Worm (Caenorhabditis elegans): Measurements from ENCODE around the gene tpi-1.

tpi-1 gene

ce11 chrII:12039039-12039438 is at the start of gene tpi-1:
TSS of gene tpi-1 (minus strand) at chrII:12039139.
- no peak for TF ChIP-seq flt-1 (GFP tag; IDR thresholded peaks at IDR 0.05)
- no peak for TF ChIP-seq ama-1 (optimal IDR thresholded peaks at IDR 0.05)
- TF ChIP-seq ceh-36 (tag; optimal IDR thresholded peaks at IDR 0.05): no peak
- TF ChIP-seq tra-4 (tag; optimal IDR thresholded peaks at IDR 0.05): no peak
- no peak for TF ChIP-seq pes-1 (GFP tag; IDR thresholded peaks at IDR 0.05)
- no peak for TF ChIP-seq hmg-4 (GFP tag; optimal IDR thresholded peaks at IDR 0.05)
- TF ChIP-seq sea-1 (GFP tag; conservative IDR thresholded peaks at IDR 0.05): no peak
- TF ChIP-seq hnd-1 (tag; optimal IDR thresholded peaks at IDR 0.05): no peak
- TF ChIP-seq tbx-37 (GFP tag; conservative IDR thresholded peaks at IDR 0.05): no peak
- no peak for TF ChIP-seq ceh-13 (GFP tag; optimal IDR thresholded peaks at IDR 0.05)
- no peak for TF ChIP-seq aly-1 (tag; optimal IDR thresholded peaks at IDR 0.05)
- TF ChIP-seq F13C5.2 (tag; optimal IDR thresholded peaks at IDR 0.05): no peak
- TF ChIP-seq ets-7 (tag; optimal IDR thresholded peaks at IDR 0.05): no peak
- no peak for TF ChIP-seq hmbx-1 (tag; optimal IDR thresholded peaks at IDR 0.05)
- no peak for TF ChIP-seq tbx-11 (GFP tag; IDR thresholded peaks at IDR 0.05)
- no peak for TF ChIP-seq B0310.2 (tag; optimal IDR thresholded peaks at IDR 0.05)
- TF ChIP-seq scrt-1 (GFP tag; IDR thresholded peaks at IDR 0.05): no peak

- TF ChIP-seq flt-1 (GFP tag; IDR thresholded peaks at IDR 0.05): no peak
- no peak for TF ChIP-seq F13C5.2 (tag; optimal IDR thresholded peaks at IDR 0.05)
- no peak for TF ChIP-seq scrt-1 (GFP tag; IDR thresholded peaks at IDR 0.05)
- no peak for TF ChIP-seq hmbx-1 (tag; optimal IDR thresholded peaks at IDR 0.05)
- no peak for TF ChIP-seq pes-1 (GFP tag; IDR thresholded peaks at IDR 0.05)
- TF ChIP-seq tbx-11 (GFP tag; IDR thresholded peaks at IDR 0.05): no peak
- TF ChIP-seq ama-1 (optimal IDR thresholded peaks at IDR 0.05): no peak
These were observed 42.5 kb upstream of the tpi-1 start for ce11 chrII:12081454-12081853.

- no peak for TF ChIP-seq ceh-36 (tag; optimal IDR thresholded peaks at IDR 0.05)
- no peak for TF ChIP-seq hnd-1 (tag; optimal IDR thresholded peaks at IDR 0.05)
- TF ChIP-seq B0310.2 (tag; optimal IDR thresholded peaks at IDR 0.05): no peak
- no peak for TF ChIP-seq tbx-11 (GFP tag; IDR thresholded peaks at IDR 0.05)
- no peak for TF ChIP-seq aly-1 (tag; optimal IDR thresholded peaks at IDR 0.05)
- TF ChIP-seq pes-1 (GFP tag; IDR thresholded peaks at IDR 0.05): no peak
- no peak for TF ChIP-seq F13C5.2 (tag; optimal IDR thresholded peaks at IDR 0.05)
- no peak for TF ChIP-seq hmg-4 (GFP tag; optimal IDR thresholded peaks at IDR 0.05)
- TF ChIP-seq ets-7 (tag; optimal IDR thresholded peaks at IDR 0.05): no peak
- no peak for TF ChIP-seq sea-1 (GFP tag; conservative IDR thresholded peaks at IDR 0.05)
- TF ChIP-seq hmbx-1 (tag; optimal IDR thresholded peaks at IDR 0.05): no peak
- TF ChIP-seq tbx-37 (GFP tag; conservative IDR thresholded peaks at IDR 0.05): no peak
- TF ChIP-seq tra-4 (tag; optimal IDR thresholded peaks at IDR 0.05): no peak
These were observed 41.1 kb upstream of the tpi-1 start for ce11 chrII:12080015-12080414.

DNA sequence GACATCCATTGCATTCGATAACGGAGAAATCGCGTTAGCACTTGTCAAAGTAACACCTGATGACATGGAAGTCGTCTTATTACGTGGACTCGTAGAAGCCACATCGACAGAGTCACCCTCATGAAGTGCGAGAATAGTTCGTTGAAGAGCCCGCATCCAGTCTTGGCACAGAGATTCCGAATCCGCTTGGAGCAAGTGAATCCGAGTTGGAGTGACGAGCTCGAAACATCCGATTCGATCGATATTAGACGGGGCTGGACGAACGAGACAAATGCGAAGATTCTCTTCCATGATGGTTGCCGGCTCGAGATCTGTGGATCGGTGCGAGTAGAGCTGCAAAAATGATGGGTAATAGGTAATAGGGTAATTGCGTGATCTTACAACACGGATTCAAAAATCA is 38.3 kb upstream of the tpi-1 start:
- no peak for TF ChIP-seq hnd-1 (tag; optimal IDR thresholded peaks at IDR 0.05)
- TF ChIP-seq sea-1 (GFP tag; conservative IDR thresholded peaks at IDR 0.05): no peak
- no peak for TF ChIP-seq tbx-11 (GFP tag; IDR thresholded peaks at IDR 0.05)
- no peak for TF ChIP-seq hmbx-1 (tag; optimal IDR thresholded peaks at IDR 0.05)
- TF ChIP-seq ama-1 (optimal IDR thresholded peaks at IDR 0.05): no peak
- TF ChIP-seq ets-7 (tag; optimal IDR thresholded peaks at IDR 0.05): no peak
- TF ChIP-seq hmg-4 (GFP tag; optimal IDR thresholded peaks at IDR 0.05): no peak
- no peak for TF ChIP-seq F13C5.2 (tag; optimal IDR thresholded peaks at IDR 0.05)
- TF ChIP-seq flt-1 (GFP tag; IDR thresholded peaks at IDR 0.05): no peak
- TF ChIP-seq B0310.2 (tag; optimal IDR thresholded peaks at IDR 0.05): no peak
- TF ChIP-seq tbx-37 (GFP tag; conservative IDR thresholded peaks at IDR 0.05): no peak
- no peak for TF ChIP-seq pes-1 (GFP tag; IDR thresholded peaks at IDR 0.05)
- TF ChIP-seq scrt-1 (GFP tag; IDR thresholded peaks at IDR 0.05): no peak

DNA sequence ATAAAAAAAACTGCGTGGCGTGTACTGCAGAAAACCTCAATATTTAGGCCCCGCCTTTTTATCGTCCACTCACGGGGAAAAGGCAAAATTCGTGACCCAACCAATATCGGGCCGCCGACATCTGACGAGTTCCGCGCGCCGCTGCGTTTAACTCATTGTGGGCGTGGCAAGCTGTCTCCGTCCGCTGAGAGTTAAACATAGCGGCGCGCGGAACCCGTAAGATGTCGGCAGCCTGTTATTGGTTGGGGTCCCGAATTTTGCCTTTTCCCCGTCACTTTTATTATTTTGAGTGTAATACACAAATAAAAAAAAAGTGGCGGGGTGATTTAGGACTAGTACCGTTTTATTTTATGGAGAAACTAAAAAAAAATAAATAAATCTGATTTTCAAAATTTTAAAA is 37.4 kb upstream of the tpi-1 start:
- TF ChIP-seq sea-1 (GFP tag; conservative IDR thresholded peaks at IDR 0.05): peak; percentile 46; the same call in 1 of the 2 replicates
- TF ChIP-seq pes-1 (GFP tag; IDR thresholded peaks at IDR 0.05): no peak

DNA sequence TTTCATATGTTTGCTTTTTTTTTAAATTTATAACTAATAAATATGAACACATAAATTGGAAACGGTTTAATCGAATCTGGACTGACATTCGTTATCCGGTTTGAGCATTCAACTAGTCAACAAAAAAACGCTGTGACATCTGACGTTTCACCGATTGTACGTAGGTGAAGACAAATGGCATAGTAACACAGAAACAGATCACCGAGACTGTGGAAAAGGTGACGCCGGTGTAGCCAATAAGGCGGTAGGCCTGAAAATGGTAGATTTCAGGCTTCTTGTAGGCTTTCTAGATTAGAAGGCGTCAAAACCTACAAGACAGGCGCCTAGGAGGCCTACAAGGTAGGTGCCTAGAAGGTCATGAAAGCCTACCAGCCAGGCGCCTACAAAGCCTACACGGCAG is 32.3 kb upstream of the tpi-1 start:
- TF ChIP-seq F13C5.2 (tag; optimal IDR thresholded peaks at IDR 0.05): no peak
- TF ChIP-seq hmg-4 (GFP tag; optimal IDR thresholded peaks at IDR 0.05): no peak
- no peak for TF ChIP-seq flt-1 (GFP tag; IDR thresholded peaks at IDR 0.05)
- no peak for TF ChIP-seq tbx-37 (GFP tag; conservative IDR thresholded peaks at IDR 0.05)
- TF ChIP-seq B0310.2 (tag; optimal IDR thresholded peaks at IDR 0.05): no peak
- TF ChIP-seq ceh-36 (tag; optimal IDR thresholded peaks at IDR 0.05): no peak
- no peak for TF ChIP-seq sea-1 (GFP tag; conservative IDR thresholded peaks at IDR 0.05)
- no peak for TF ChIP-seq hmbx-1 (tag; optimal IDR thresholded peaks at IDR 0.05)
- TF ChIP-seq ets-7 (tag; optimal IDR thresholded peaks at IDR 0.05): no peak
- no peak for TF ChIP-seq ama-1 (optimal IDR thresholded peaks at IDR 0.05)
- TF ChIP-seq tra-4 (tag; optimal IDR thresholded peaks at IDR 0.05): no peak
- no peak for TF ChIP-seq aly-1 (tag; optimal IDR thresholded peaks at IDR 0.05)
- TF ChIP-seq hnd-1 (tag; optimal IDR thresholded peaks at IDR 0.05): no peak
- TF ChIP-seq ceh-13 (GFP tag; optimal IDR thresholded peaks at IDR 0.05): no peak
- no peak for TF ChIP-seq scrt-1 (GFP tag; IDR thresholded peaks at IDR 0.05)
- TF ChIP-seq pes-1 (GFP tag; IDR thresholded peaks at IDR 0.05): no peak

- TF ChIP-seq ets-7 (tag; optimal IDR thresholded peaks at IDR 0.05) (no peak), ceh-13 (GFP tag; optimal IDR thresholded peaks at IDR 0.05) (no peak), aly-1 (tag; optimal IDR thresholded peaks at IDR 0.05) (no peak), flt-1 (GFP tag; IDR thresholded peaks at IDR 0.05) (no peak)
These were observed 28.6 kb upstream of the tpi-1 start, which contains the start of gene Y17G7B.22 for ce11 chrII:12067451-12068076. TSS of gene Y17G7B.22 (plus strand) at chrII:12068026.

DNA sequence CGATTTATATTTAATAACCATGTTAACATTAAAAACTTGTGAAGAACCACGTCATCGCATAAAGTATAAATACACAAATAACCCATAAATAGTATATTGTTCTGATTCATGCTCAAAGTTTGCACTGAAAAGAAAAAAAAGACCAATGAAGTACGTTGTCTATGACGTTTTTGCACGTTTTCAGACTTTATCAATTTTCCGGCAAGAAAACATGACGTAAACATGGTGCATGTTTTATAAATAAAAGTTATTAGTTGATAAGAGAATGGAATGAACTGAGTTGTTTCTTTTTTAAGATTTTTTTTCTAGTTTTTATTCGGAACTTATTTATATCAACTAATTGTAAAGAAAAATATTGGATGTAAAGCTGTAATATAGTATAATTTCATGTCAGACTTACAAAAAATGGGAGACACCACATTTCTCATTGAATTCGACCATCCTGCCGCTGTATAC is 25.8 kb upstream of the tpi-1 start, which contains the start of gene arrd-8:
Gene arrd-8, plus strand, starts transcription at position 406 of the 456 bp plus-strand sequence.
- TF ChIP-seq ama-1 (optimal IDR thresholded peaks at IDR 0.05) (no peak), pes-1 (GFP tag; IDR thresholded peaks at IDR 0.05) (no peak), ceh-13 (GFP tag; optimal IDR thresholded peaks at IDR 0.05) (no peak), ets-7 (tag; optimal IDR thresholded peaks at IDR 0.05) (no peak), tbx-11 (GFP tag; IDR thresholded peaks at IDR 0.05) (no peak), hnd-1 (tag; optimal IDR thresholded peaks at IDR 0.05) (no peak), flt-1 (GFP tag; IDR thresholded peaks at IDR 0.05) (no peak), aly-1 (tag; optimal IDR thresholded peaks at IDR 0.05) (no peak)

All from whole organism, early embryonic.